Fruit fly (Drosophila melanogaster) whole organism: ENCODE results near the gene CG10874.

ENCODE experiments used
- CG8478 ChIP-seq: fragments of >200 bp; optimal IDR thresholded peaks from 2 replicates; lab custom pipeline; 2018; ENCODE audit warnings: inconsistent platforms
- Dll ChIP-seq: fragments of >200 bp; optimal IDR thresholded peaks from 2 replicates; lab custom pipeline; 2017

DNA sequence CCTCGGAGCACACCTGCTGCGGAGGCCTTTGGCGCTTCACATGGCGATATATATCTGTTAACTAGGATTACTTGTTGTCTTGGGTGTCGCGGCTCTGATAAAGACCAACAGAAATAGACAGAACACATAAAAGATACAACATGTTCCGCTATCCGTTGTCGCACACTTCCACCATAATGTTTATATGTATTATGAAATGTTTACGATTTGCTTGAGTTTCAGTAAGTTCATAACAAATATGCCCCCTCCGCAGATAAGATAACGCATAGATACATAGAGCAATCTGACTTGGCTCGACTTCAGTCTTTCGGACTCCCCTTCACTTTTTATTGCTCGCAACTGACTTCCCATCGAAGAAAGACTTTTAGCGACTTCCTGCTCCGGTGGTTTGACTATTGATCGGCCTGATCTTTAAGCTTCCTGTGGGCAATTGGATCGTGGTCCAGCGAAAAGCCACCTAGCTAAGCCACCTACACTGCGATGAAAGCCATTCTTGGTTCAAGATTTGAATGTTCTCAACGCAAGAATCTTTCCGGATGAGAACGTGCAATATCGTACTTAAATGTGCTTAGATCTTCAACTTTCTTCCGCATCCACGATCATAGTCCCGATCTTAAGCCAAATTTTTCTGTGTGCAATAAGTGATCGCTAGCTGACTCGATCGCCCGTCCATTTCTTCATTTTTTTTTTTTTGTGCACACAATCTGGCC lies 23.8 kb downstream of the CG10874 start:
- TF ChIP-seq Dll (lab: Kevin White, UChicago) (no peak), CG8478 (no peak)
